Fruit fly (Drosophila melanogaster): Measurements from ENCODE around the gene pelo.

DNA sequence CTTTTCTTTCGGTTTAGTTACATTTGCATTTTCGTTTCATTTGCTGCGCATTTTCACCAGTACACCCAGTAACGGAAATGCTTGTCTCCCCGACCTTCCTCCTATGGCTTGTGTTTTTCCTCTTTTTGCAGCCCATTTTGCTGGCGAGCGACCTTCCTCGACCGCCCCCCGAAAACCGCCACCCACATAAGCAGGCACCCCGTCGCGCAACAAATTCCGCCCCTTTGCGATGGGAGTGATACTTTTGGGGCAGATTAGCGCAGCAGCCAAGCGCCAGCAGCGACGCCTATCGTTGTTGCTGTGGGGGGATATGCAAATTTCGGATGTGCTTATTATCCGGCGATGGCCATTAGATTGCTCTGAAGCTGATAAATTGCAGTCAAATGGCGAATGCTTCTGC, 27.4 kb upstream of the pelo start:
- TF ChIP-seq CG34367 (tag; optimal IDR thresholded peaks at IDR 0.05): no peak
- TF ChIP-seq CG17806 (tag; optimal IDR thresholded peaks at IDR 0.05): no peak
- no peak for TF ChIP-seq CG10348 (GFP tag; IDR thresholded peaks at IDR 0.05)
- TF ChIP-seq CG13204 (GFP tag; optimal IDR thresholded peaks at IDR 0.05): no peak
- TF ChIP-seq Ets98B (GFP tag; IDR thresholded peaks at IDR 0.05): no peak
- no peak for TF ChIP-seq CG15710 (tag; optimal IDR thresholded peaks at IDR 0.05)
- no peak for TF ChIP-seq fd96Ca (GFP tag; IDR thresholded peaks at IDR 0.05)
- no peak for TF ChIP-seq CG12605 (GFP tag; IDR thresholded peaks at IDR 0.05)
